Worm (Caenorhabditis elegans): ENCODE results near the gene scyl-1.

- TF ChIP-seq ama-1 (optimal IDR thresholded peaks at IDR 0.05) (no peak), pes-1 (GFP tag; IDR thresholded peaks at IDR 0.05) (no peak), hmbx-1 (tag; optimal IDR thresholded peaks at IDR 0.05) (no peak), ceh-36 (tag; optimal IDR thresholded peaks at IDR 0.05) (no peak), tbx-37 (GFP tag; conservative IDR thresholded peaks at IDR 0.05) (no peak), ceh-13 (GFP tag; optimal IDR thresholded peaks at IDR 0.05) (no peak), flt-1 (GFP tag; IDR thresholded peaks at IDR 0.05) (no peak), sea-1 (GFP tag; conservative IDR thresholded peaks at IDR 0.05) (no peak), hmg-4 (GFP tag; optimal IDR thresholded peaks at IDR 0.05) (no peak), aly-1 (tag; optimal IDR thresholded peaks at IDR 0.05) (no peak), ets-7 (tag; optimal IDR thresholded peaks at IDR 0.05) (no peak)
These were observed 21.9 kb upstream of the scyl-1 start for ce11 chrV:13063402-13063801.
